Worm (Caenorhabditis elegans) whole organism, L2 larva: ENCODE measurements around the gene Y71H2AM.3.

Experiments used
- aly-2 ChIP-seq: fragments of 150-350 bp; optimal IDR thresholded peaks from 2 replicates; lab custom pipeline; 2014; ENCODE audit warnings: missing biosample characterization, missing genetic modification characterization
- nhr-10 ChIP-seq: sonication (generic microtip); optimal IDR thresholded peaks from 2 replicates; lab custom pipeline; 2017; ENCODE audit warnings: missing biosample characterization, missing genetic modification characterization
- nhr-77 ChIP-seq: fragments of 150-350 bp; optimal IDR thresholded peaks from 2 replicates; lab custom pipeline; 2014; ENCODE audit warnings: missing biosample characterization, missing genetic modification characterization

- TF ChIP-seq nhr-77 (no peak), aly-2 (tag; lab: Kevin White, UChicago) (no peak), nhr-10 (tag; lab: Kevin White, UChicago) (no peak)
Observed at ce11 chrIII:2780793-2781192, 24.4 kb upstream of the Y71H2AM.3 start, which contains the start of gene Y71H2AM.6.
